Worm (Caenorhabditis elegans) whole organism, young adult: ENCODE data around the gene C33F10.1.

Experiments
- B0019.2 ChIP-seq: fragments of 200-800 bp; sonication (Bioruptor generic); conservative IDR thresholded peaks from 2 replicates; pipeline ENCODE4 v1.3.6; 2022; ENCODE audit warnings: missing genetic modification reagents, missing genetic modification characterization, missing compliant biosample characterization
- B0336.3 ChIP-seq: fragments of 200-800 bp; sonication (Bioruptor generic); IDR thresholded peaks from 2 replicates; pipeline ENCODE4 v1.3.6; 2022; ENCODE audit warnings: missing genetic modification characterization, missing compliant biosample characterization
- F33H1.4 ChIP-seq: fragments of 200-800 bp; sonication (Bioruptor generic); IDR thresholded peaks from 2 replicates; pipeline ENCODE4 v1.3.6; 2022; ENCODE audit warnings: missing genetic modification reagents, missing genetic modification characterization, missing compliant biosample characterization
- F55B11.4 ChIP-seq: sonication (generic microtip); optimal IDR thresholded peaks from 2 replicates; lab custom pipeline; 2016; ENCODE audit warnings: missing compliant biosample characterization, missing genetic modification characterization, borderline replicate concordance; ENCODE audit not compliant: insufficient read depth
- F57C9.4 ChIP-seq: sonication (generic microtip); optimal IDR thresholded peaks from 2 replicates; lab custom pipeline; 2017; ENCODE audit warnings: mild to moderate bottlenecking, missing genetic modification characterization, missing compliant biosample characterization
- T07F8.4 ChIP-seq: sonication (generic microtip); optimal IDR thresholded peaks from 2 replicates; lab custom pipeline; 2016; ENCODE audit warnings: mild to moderate bottlenecking, missing genetic modification characterization, moderate library complexity, missing compliant biosample characterization
- T26A5.8 ChIP-seq: sonication (generic microtip); optimal IDR thresholded peaks from 2 replicates; lab custom pipeline; 2016; ENCODE audit warnings: missing genetic modification characterization, missing compliant biosample characterization
- Y53F4B.3 ChIP-seq: fragments of 200-800 bp; sonication (Bioruptor generic); IDR thresholded peaks from 2 replicates; pipeline ENCODE4 v1.3.6; 2022; ENCODE audit warnings: missing genetic modification reagents, missing genetic modification characterization, missing compliant biosample characterization
- Y79H2A.3 ChIP-seq: fragments of 200-800 bp; sonication (Bioruptor generic); conservative IDR thresholded peaks from 2 replicates; pipeline ENCODE4 v1.3.6; 2022; ENCODE audit warnings: missing genetic modification reagents, missing genetic modification characterization, missing compliant biosample characterization
- Y95B8A.8 ChIP-seq: fragments of 200-800 bp; sonication (Bioruptor generic); IDR thresholded peaks from 2 replicates; pipeline ENCODE4 v1.3.6; 2022; ENCODE audit warnings: missing genetic modification reagents, missing genetic modification characterization, missing compliant biosample characterization
- akir-1 ChIP-seq: fragments of 200-800 bp; sonication (Bioruptor generic); optimal IDR thresholded peaks from 2 replicates; lab custom pipeline; 2018; ENCODE audit warnings: mild to moderate bottlenecking, missing genetic modification characterization, moderate library complexity, missing compliant biosample characterization
- atf-7 ChIP-seq: sonication (generic microtip); optimal IDR thresholded peaks from 2 replicates; lab custom pipeline; 2017; ENCODE audit warnings: mild to moderate bottlenecking, missing genetic modification characterization, missing compliant biosample characterization
- athp-1 ChIP-seq: sonication (generic microtip); optimal IDR thresholded peaks from 2 replicates; lab custom pipeline; 2017; ENCODE audit warnings: mild to moderate bottlenecking, missing genetic modification characterization, missing compliant biosample characterization
- attf-5 ChIP-seq: fragments of 200-800 bp; sonication (Bioruptor generic); optimal IDR thresholded peaks from 2 replicates; lab custom pipeline; 2018; ENCODE audit warnings: mild to moderate bottlenecking, missing genetic modification characterization, missing compliant biosample characterization
- bed-2 ChIP-seq: fragments of 200-800 bp; sonication (Bioruptor generic); IDR thresholded peaks from 2 replicates; pipeline ENCODE4 v1.3.6; 2022; ENCODE audit warnings: missing genetic modification reagents, missing genetic modification characterization, missing compliant biosample characterization
- ccch-3 ChIP-seq: fragments of 200-800 bp; sonication (Bioruptor generic); optimal IDR thresholded peaks from 2 replicates; lab custom pipeline; 2018; ENCODE audit warnings: mild to moderate bottlenecking, missing genetic modification characterization, missing compliant biosample characterization
- die-1 ChIP-seq: sonication (generic microtip); optimal IDR thresholded peaks from 2 replicates; lab custom pipeline; 2016; ENCODE audit warnings: missing genotype, mild to moderate bottlenecking, missing genetic modification characterization, missing compliant biosample characterization
- dox-1 ChIP-seq: fragments of 200-800 bp; sonication (Bioruptor generic); IDR thresholded peaks from 2 replicates; pipeline ENCODE4 v1.3.6; 2022; ENCODE audit warnings: missing genetic modification reagents, missing genetic modification characterization, missing compliant biosample characterization
- egrh-3 ChIP-seq: fragments of 200-800 bp; sonication (Bioruptor generic); IDR thresholded peaks from 2 replicates; pipeline ENCODE4 v1.3.6; 2022; ENCODE audit warnings: missing genetic modification reagents, missing genetic modification characterization, missing compliant biosample characterization
- ekl-4 ChIP-seq: fragments of 200-800 bp; sonication (Bioruptor generic); IDR thresholded peaks from 2 replicates; pipeline ENCODE4 v1.3.6; 2022; ENCODE audit warnings: missing genetic modification reagents, missing genetic modification characterization, missing compliant biosample characterization
- gei-17 ChIP-seq: fragments of 200-800 bp; sonication (Bioruptor generic); optimal IDR thresholded peaks from 2 replicates; lab custom pipeline; 2018; ENCODE audit warnings: mild to moderate bottlenecking, missing genetic modification characterization, missing compliant biosample characterization
- hrde-1 ChIP-seq: sonication (generic microtip); optimal IDR thresholded peaks from 2 replicates; lab custom pipeline; 2016; ENCODE audit warnings: missing genetic modification characterization, mild to moderate bottlenecking, missing compliant biosample characterization, moderate library complexity, missing genotype, missing genetic modification reagents, borderline replicate concordance
- lag-1 ChIP-seq: fragments of 200-800 bp; sonication (Bioruptor generic); IDR thresholded peaks from 2 replicates; pipeline ENCODE4 v1.3.6; 2022; ENCODE audit warnings: missing genetic modification reagents, missing genetic modification characterization, missing compliant biosample characterization
- lin-35 ChIP-seq, 3 experiments: fragments of 150-350 bp in 2 of 3; sonication (generic microtip) in 1 of 3; optimal IDR thresholded peaks; 2 replicates each; lab custom pipeline; 2014 to 2018; ENCODE audit warnings: missing biosample characterization in 3 of 3, missing genetic modification characterization in 3 of 3, missing genetic modification reagents in 3 of 3
- lir-1 ChIP-seq: fragments of 200-800 bp; sonication (Bioruptor generic); conservative IDR thresholded peaks from 2 replicates; pipeline ENCODE4 v1.3.6; 2022; ENCODE audit warnings: missing genetic modification reagents, missing genetic modification characterization, missing compliant biosample characterization
- madf-10 ChIP-seq: sonication (generic microtip); optimal IDR thresholded peaks from 2 replicates; lab custom pipeline; 2016; ENCODE audit warnings: mild to moderate bottlenecking, missing genetic modification characterization, missing compliant biosample characterization
- madf-6 ChIP-seq: fragments of 200-800 bp; sonication (Bioruptor generic); IDR thresholded peaks from 2 replicates; pipeline ENCODE4 v1.3.6; 2022; ENCODE audit warnings: missing genetic modification reagents, missing genetic modification characterization, missing compliant biosample characterization
- mcd-1 ChIP-seq: fragments of 200-800 bp; sonication (Bioruptor generic); IDR thresholded peaks from 2 replicates; pipeline ENCODE4 v1.3.6; 2022; ENCODE audit warnings: missing genetic modification reagents, missing genetic modification characterization, missing compliant biosample characterization
- nfyb-1 ChIP-seq: fragments of 200-800 bp; sonication (Bioruptor generic); IDR thresholded peaks from 2 replicates; pipeline ENCODE4 v1.3.6; 2022; ENCODE audit warnings: missing genetic modification reagents, missing genetic modification characterization, missing compliant biosample characterization
- nhr-120 ChIP-seq: fragments of 200-800 bp; sonication (Bioruptor generic); IDR thresholded peaks from 2 replicates; pipeline ENCODE4 v1.3.6; 2022; ENCODE audit warnings: missing genetic modification characterization, missing compliant biosample characterization
- nhr-179 ChIP-seq: sonication (generic microtip); optimal IDR thresholded peaks from 2 replicates; lab custom pipeline; 2016; ENCODE audit warnings: mild to moderate bottlenecking, missing genetic modification characterization, missing compliant biosample characterization
- nhr-90 ChIP-seq: sonication (generic microtip); optimal IDR thresholded peaks from 2 replicates; lab custom pipeline; 2016; ENCODE audit warnings: missing genotype, mild to moderate bottlenecking, missing genetic modification characterization, missing compliant biosample characterization
- pha-4 ChIP-seq: fragments of 150-350 bp; sonication (generic microtip); optimal IDR thresholded peaks from 2 replicates; lab custom pipeline; 2014; ENCODE audit warnings: missing biosample characterization, missing genetic modification reagents, missing genetic modification characterization
- rcor-1 ChIP-seq: fragments of 200-800 bp; sonication (Bioruptor generic); IDR thresholded peaks from 2 replicates; pipeline ENCODE4 v1.3.6; 2022; ENCODE audit warnings: missing genetic modification reagents, missing genetic modification characterization, missing compliant biosample characterization
- rpc-1 ChIP-seq, 2 experiments: fragments of 150-350 bp in 1 of 2; sonication (generic microtip) in 1 of 2; optimal IDR thresholded peaks; 2 replicates each; lab custom pipeline; 2014 to 2018; ENCODE audit warnings: missing biosample characterization in 1 of 2, missing genetic modification characterization in 1 of 2, missing genetic modification reagents in 1 of 2, missing genotype in 1 of 2
- sdz-38 ChIP-seq: sonication (generic microtip); optimal IDR thresholded peaks from 2 replicates; lab custom pipeline; 2016; ENCODE audit warnings: missing genotype, missing genetic modification characterization, missing compliant biosample characterization
- snpc-3.4 ChIP-seq: sonication (generic microtip); optimal IDR thresholded peaks from 2 replicates; lab custom pipeline; 2017; ENCODE audit warnings: missing genetic modification characterization, mild to moderate bottlenecking, missing compliant biosample characterization, antibody characterized with exemption, moderate library complexity, missing genotype, missing genetic modification reagents
- somi-1 ChIP-seq: fragments of 200-800 bp; sonication (Bioruptor generic); optimal IDR thresholded peaks from 2 replicates; lab custom pipeline; 2018; ENCODE audit warnings: mild to moderate bottlenecking, missing genetic modification characterization, missing compliant biosample characterization
- sptf-2 ChIP-seq: fragments of 200-800 bp; sonication (Bioruptor generic); optimal IDR thresholded peaks from 2 replicates; lab custom pipeline; 2018; ENCODE audit warnings: mild to moderate bottlenecking, missing genetic modification characterization, missing compliant biosample characterization
- tbp1 ChIP-seq: fragments of 200-800 bp; sonication (Bioruptor generic); optimal IDR thresholded peaks from 2 replicates; lab custom pipeline; 2018; ENCODE audit warnings: mild to moderate bottlenecking, missing genetic modification characterization, missing compliant biosample characterization
- zfh-2 ChIP-seq: fragments of 200-800 bp; sonication (Bioruptor generic); conservative IDR thresholded peaks from 2 replicates; pipeline ENCODE4 v1.3.6; 2022; ENCODE audit warnings: missing genetic modification reagents, missing genetic modification characterization, missing compliant biosample characterization
- ztf-18 ChIP-seq: sonication (generic microtip); optimal IDR thresholded peaks from 2 replicates; lab custom pipeline; 2016; ENCODE audit warnings: missing genotype, mild to moderate bottlenecking, missing genetic modification characterization, missing compliant biosample characterization

C33F10.1 gene

ce11 chrII:4857873-4858364, 23.1 kb downstream of the C33F10.1 start, which contains the start of gene F11G11.5 (continued):
- TF ChIP-seq F55B11.4 (tag; lab: Kevin White, UChicago) (no peak), tbp1 (GFP tag; lab: Kevin White, UChicago) (no peak), zfh-2 (GFP tag; lab: Robert Waterston, UW) (peak; percentile 86), B0336.3 (GFP tag; lab: Robert Waterston, UW) (peak; percentile 59; the same call in 1 of the 2 replicates), ekl-4 (GFP tag; lab: Robert Waterston, UW) (peak; percentile 35; the same call in 1 of the 2 replicates), madf-10 (tag; lab: Kevin White, UChicago) (no peak), madf-6 (0 out of 2 replicates have a peak, but pooled peaks have one; percentile 22), nhr-179 (tag; lab: Kevin White, UChicago) (no peak), egrh-3 (GFP tag; lab: Robert Waterston, UW) (peak; percentile 26; the same call in 1 of the 2 replicates), Y79H2A.3 (no peak), lag-1 (GFP tag; lab: Robert Waterston, UW) (no peak), F57C9.4 (tag; lab: Kevin White, UChicago) (no peak), sptf-2 (GFP tag; lab: Kevin White, UChicago) (no peak), nfyb-1 (peak; percentile 75; the same call in 1 of the 2 replicates), hrde-1 (no peak), atf-7 (tag; lab: Kevin White, UChicago) (peak; percentile 8), mcd-1 (GFP tag; lab: Robert Waterston, UW) (peak; percentile 41; the same call in 1 of the 2 replicates), die-1 (tag; lab: Kevin White, UChicago) (no peak), akir-1 (GFP tag; lab: Kevin White, UChicago) (no peak), somi-1 (GFP tag; lab: Kevin White, UChicago) (no peak), B0019.2 (GFP tag; lab: Robert Waterston, UW) (no peak), dox-1 (GFP tag; lab: Robert Waterston, UW) (no peak), F33H1.4 (no peak), T26A5.8 (no peak), ztf-18 (tag; lab: Kevin White, UChicago) (no peak), bed-2 (no peak), pha-4 (tag; lab: Kevin White, UChicago) (no peak), gei-17 (GFP tag; lab: Kevin White, UChicago) (no peak), athp-1 (peak; percentile 48), nhr-90 (tag; lab: Kevin White, UChicago) (peak; percentile 19), attf-5 (no peak), rcor-1 (GFP tag; lab: Robert Waterston, UW) (no peak), rpc-1 (optimal IDR thresholded peaks at IDR 0.05; lab: Kevin White, UChicago) (no peak), rpc-1 (tag; optimal IDR thresholded peaks at IDR 0.05; lab: Kevin White, UChicago) (no peak), sdz-38 (tag; lab: Kevin White, UChicago) (no peak), Y53F4B.3 (GFP tag; lab: Robert Waterston, UW) (no peak), Y95B8A.8 (GFP tag; lab: Robert Waterston, UW) (no peak), T07F8.4 (tag; lab: Kevin White, UChicago) (no peak), ccch-3 (GFP tag; lab: Kevin White, UChicago) (no peak), nhr-120 (GFP tag; lab: Robert Waterston, UW) (no peak), lir-1 (GFP tag; lab: Robert Waterston, UW) (no peak), lin-35 (GFP tag; optimal IDR thresholded peaks at IDR 0.05; lab: Kevin White, UChicago) (no peak), snpc-3.4 (tag; lab: Kevin White, UChicago) (no peak)
